Fruit fly (Drosophila melanogaster) whole organism, embryonic: ENCODE data around the gene sob.

Experiments
- Atf6 ChIP-seq: fragments of 200-800 bp; sonication (Bioruptor generic); IDR thresholded peaks from 2 replicates; pipeline ENCODE4 v1.3.6; 2022; ENCODE audit warnings: missing biosample characterization, missing genetic modification characterization
- CG10147 ChIP-seq: fragments of 200-800 bp; sonication (Bioruptor generic); optimal IDR thresholded peaks from 2 replicates; lab custom pipeline; 2019; ENCODE audit warnings: missing biosample characterization, mild to moderate bottlenecking, missing genetic modification characterization, moderate library complexity
- CG10366 ChIP-seq: fragments of 200-800 bp; sonication (Bioruptor generic); IDR thresholded peaks from 2 replicates; pipeline ENCODE4 v1.3.6; 2022; ENCODE audit warnings: missing biosample characterization, missing genetic modification characterization
- CG11247 ChIP-seq: fragments of 200-800 bp; sonication (Bioruptor generic); IDR thresholded peaks from 2 replicates; pipeline ENCODE4 v1.3.6; 2022; ENCODE audit warnings: missing biosample characterization, missing genetic modification characterization
- CG13624 ChIP-seq: fragments of 200-800 bp; sonication (Bioruptor generic); optimal IDR thresholded peaks from 2 replicates; lab custom pipeline; 2016; ENCODE audit warnings: missing biosample characterization, missing genetic modification characterization
- CG13775 ChIP-seq: fragments of 200-800 bp; sonication (Bioruptor generic); optimal IDR thresholded peaks from 3 replicates; lab custom pipeline; 2017; ENCODE audit warnings: missing biosample characterization, mild to moderate bottlenecking, missing genetic modification characterization
- CG14965 ChIP-seq: fragments of 200-800 bp; sonication (Bioruptor generic); optimal IDR thresholded peaks from 2 replicates; lab custom pipeline; 2016; ENCODE audit warnings: missing biosample characterization, missing genetic modification characterization, borderline replicate concordance
- CG16813 ChIP-seq: fragments of 200-800 bp; sonication (Bioruptor generic); IDR thresholded peaks from 3 replicates; pipeline ENCODE4 v1.3.6; 2022; ENCODE audit warnings: missing biosample characterization, missing genetic modification characterization; ENCODE audit not compliant: partially characterized antibody
- CG3065 ChIP-seq: fragments of 200-800 bp; sonication (Bioruptor generic); optimal IDR thresholded peaks from 2 replicates; lab custom pipeline; 2016; ENCODE audit warnings: missing biosample characterization, missing genetic modification characterization
- CG4617 ChIP-seq: fragments of 200-800 bp; sonication (Bioruptor generic); optimal IDR thresholded peaks from 3 replicates; lab custom pipeline; 2016; ENCODE audit warnings: missing biosample characterization, missing genetic modification characterization, borderline replicate concordance
- CG4730 ChIP-seq: fragments of 200-800 bp; sonication (Bioruptor generic); IDR thresholded peaks from 2 replicates; pipeline ENCODE4 v1.3.6; 2022; ENCODE audit warnings: missing biosample characterization, missing genetic modification characterization
- CG6175 ChIP-seq: fragments of 200-800 bp; sonication (Bioruptor generic); IDR thresholded peaks from 3 replicates; pipeline ENCODE4 v1.3.6; 2022; ENCODE audit warnings: missing biosample characterization, missing genetic modification characterization
- CG6765 ChIP-seq: fragments of 200-800 bp; sonication (Bioruptor generic); optimal IDR thresholded peaks from 3 replicates; lab custom pipeline; 2017; ENCODE audit warnings: missing biosample characterization, mild to moderate bottlenecking, missing genetic modification characterization
- CG7357 ChIP-seq: fragments of 200-800 bp; sonication (Bioruptor generic); IDR thresholded peaks from 3 replicates; pipeline ENCODE4 v1.3.6; 2022; ENCODE audit warnings: missing biosample characterization, missing genetic modification characterization
- CG7839 ChIP-seq: fragments of 200-800 bp; sonication (Bioruptor generic); optimal IDR thresholded peaks from 3 replicates; lab custom pipeline; 2018; ENCODE audit warnings: missing biosample characterization, mild to moderate bottlenecking, missing genetic modification characterization, moderate library complexity
- CG9797 ChIP-seq: fragments of 200-800 bp; sonication (Bioruptor generic); optimal IDR thresholded peaks from 3 replicates; lab custom pipeline; 2018; ENCODE audit warnings: missing biosample characterization, mild to moderate bottlenecking, missing genetic modification characterization
- CTCF ChIP-seq: fragments of 200-800 bp; sonication (Bioruptor generic); optimal IDR thresholded peaks from 2 replicates; lab custom pipeline; 2017; ENCODE audit warnings: missing biosample characterization, mild to moderate bottlenecking, missing genetic modification characterization, moderate library complexity
- CoRest ChIP-seq: fragments of 200-800 bp; sonication (Bioruptor generic); optimal IDR thresholded peaks from 3 replicates; lab custom pipeline; 2018; ENCODE audit warnings: missing biosample characterization, mild to moderate bottlenecking, missing genetic modification characterization, moderate library complexity
- D19A ChIP-seq: fragments of 200-800 bp; optimal IDR thresholded peaks from 3 replicates; lab custom pipeline; 2019; ENCODE audit warnings: missing biosample characterization, mild to moderate bottlenecking, missing genetic modification characterization, moderate library complexity
- Doc3 ChIP-seq: fragments of 200-800 bp; sonication (Bioruptor generic); IDR thresholded peaks from 3 replicates; pipeline ENCODE4 v1.3.6; 2022; ENCODE audit warnings: missing biosample characterization, missing genetic modification characterization; ENCODE audit not compliant: partially characterized antibody
- E2f1 ChIP-seq: fragments of 200-800 bp; sonication (Bioruptor generic); IDR thresholded peaks from 2 replicates; pipeline ENCODE4 v1.3.6; 2022; ENCODE audit warnings: missing biosample characterization, missing genetic modification characterization
- ERR ChIP-seq: fragments of 200-800 bp; sonication (Bioruptor generic); optimal IDR thresholded peaks from 2 replicates; lab custom pipeline; 2016; ENCODE audit warnings: missing biosample characterization, missing genetic modification characterization
- Eip74EF ChIP-seq, 2 experiments: fragments of 200-800 bp in 1 of 2; fragments of >200 bp in 1 of 2; sonication (Bioruptor generic) in 1 of 2; optimal IDR thresholded peaks; 2 replicates each; lab custom pipeline; 2017 to 2019; ENCODE audit warnings: missing biosample characterization in 2 of 2, missing genetic modification characterization in 2 of 2, mild to moderate bottlenecking in 1 of 2, moderate library complexity in 1 of 2
- Gug ChIP-seq: fragments of 200-800 bp; sonication (Bioruptor generic); IDR thresholded peaks from 4 replicates; pipeline ENCODE4 v1.3.6; 2022; ENCODE audit warnings: missing biosample characterization, missing genetic modification characterization
- HmgZ ChIP-seq: fragments of 200-800 bp; sonication (Bioruptor generic); optimal IDR thresholded peaks from 2 replicates; lab custom pipeline; 2018; ENCODE audit warnings: missing biosample characterization, mild to moderate bottlenecking, missing genetic modification characterization
- Hmr ChIP-seq: fragments of 200-800 bp; sonication (Bioruptor generic); optimal IDR thresholded peaks from 3 replicates; lab custom pipeline; 2017; ENCODE audit warnings: mild to moderate bottlenecking, missing biosample characterization, missing genetic modification reagents, missing genetic modification characterization
- Mes4 ChIP-seq: fragments of 200-800 bp; sonication (Bioruptor generic); optimal IDR thresholded peaks from 2 replicates; lab custom pipeline; 2016; ENCODE audit warnings: missing biosample characterization, missing genetic modification characterization
- ab ChIP-seq: fragments of 200-800 bp; sonication (Bioruptor generic); optimal IDR thresholded peaks from 2 replicates; lab custom pipeline; 2016; ENCODE audit warnings: missing biosample characterization, missing genetic modification characterization
- amos ChIP-seq: fragments of 200-800 bp; sonication (Bioruptor generic); IDR thresholded peaks from 2 replicates; pipeline ENCODE4 v1.3.6; 2022; ENCODE audit warnings: missing biosample characterization, missing genetic modification characterization; ENCODE audit not compliant: partially characterized antibody
- bowl ChIP-seq: fragments of 200-800 bp; sonication (Bioruptor generic); IDR thresholded peaks from 2 replicates; pipeline ENCODE4 v1.3.6; 2022; ENCODE audit warnings: missing biosample characterization, missing genetic modification characterization
- caup ChIP-seq: fragments of 200-800 bp; sonication (Bioruptor generic); optimal IDR thresholded peaks from 3 replicates; lab custom pipeline; 2017; ENCODE audit warnings: missing biosample characterization, mild to moderate bottlenecking, missing genetic modification characterization, moderate library complexity; ENCODE audit not compliant: severe bottlenecking
- chm ChIP-seq: fragments of 200-800 bp; sonication (Bioruptor generic); IDR thresholded peaks from 2 replicates; pipeline ENCODE4 v1.3.6; 2022; ENCODE audit warnings: missing biosample characterization, missing genetic modification characterization
- gce ChIP-seq: fragments of 200-800 bp; sonication (Bioruptor generic); IDR thresholded peaks from 3 replicates; pipeline ENCODE4 v1.3.6; 2022; ENCODE audit warnings: missing biosample characterization, missing genetic modification characterization
- gem ChIP-seq: fragments of 200-800 bp; sonication (Bioruptor generic); optimal IDR thresholded peaks from 2 replicates; lab custom pipeline; 2019; ENCODE audit warnings: missing biosample characterization, mild to moderate bottlenecking, missing genetic modification characterization, moderate library complexity
- hkb ChIP-seq, 2 experiments: fragments of 200-800 bp in 1 of 2; fragments of >200 bp in 1 of 2; sonication (Bioruptor generic) in 1 of 2; IDR thresholded peaks in 1 of 2; optimal IDR thresholded peaks in 1 of 2; 2 replicates each; pipeline versions ENCODE4 v1.3.6 to Lab custom; 2017 to 2022; ENCODE audit warnings: missing biosample characterization in 1 of 2, missing genetic modification characterization in 1 of 2
- inv ChIP-seq: fragments of 200-800 bp; sonication (Bioruptor generic); IDR thresholded peaks from 2 replicates; pipeline ENCODE4 v1.3.6; 2022; ENCODE audit warnings: missing biosample characterization, missing genetic modification characterization; ENCODE audit not compliant: partially characterized antibody
- mam ChIP-seq: fragments of 200-800 bp; sonication (Bioruptor generic); optimal IDR thresholded peaks from 3 replicates; lab custom pipeline; 2016; ENCODE audit warnings: missing biosample characterization, missing genetic modification characterization
- mirr ChIP-seq: fragments of 200-800 bp; sonication (Bioruptor generic); optimal IDR thresholded peaks from 3 replicates; lab custom pipeline; 2018; ENCODE audit warnings: missing biosample characterization, mild to moderate bottlenecking, missing genetic modification characterization
- otp ChIP-seq: fragments of 200-800 bp; sonication (Bioruptor generic); IDR thresholded peaks from 3 replicates; pipeline ENCODE4, ENCODE4 v1.3.6; 2022; ENCODE audit warnings: missing biosample characterization, missing genetic modification characterization
- pita ChIP-seq: fragments of 200-800 bp; sonication (Bioruptor generic); optimal IDR thresholded peaks from 2 replicates; lab custom pipeline; 2017; ENCODE audit warnings: missing biosample characterization, mild to moderate bottlenecking, missing genetic modification characterization
- rib ChIP-seq: fragments of 200-800 bp; sonication (Bioruptor generic); IDR thresholded peaks from 2 replicates; pipeline ENCODE4 v1.3.6; 2022; ENCODE audit warnings: missing biosample characterization, missing genetic modification characterization
- schlank ChIP-seq: fragments of 200-800 bp; sonication (Bioruptor generic); optimal IDR thresholded peaks from 2 replicates; lab custom pipeline; 2018; ENCODE audit warnings: missing biosample characterization, mild to moderate bottlenecking, missing genetic modification characterization
- sens-2 ChIP-seq: fragments of 200-800 bp; sonication (Bioruptor generic); IDR thresholded peaks from 2 replicates; pipeline ENCODE4 v1.3.6; 2022; ENCODE audit warnings: missing biosample characterization, missing genetic modification characterization
- sisA ChIP-seq: fragments of 200-800 bp; sonication (Bioruptor generic); IDR thresholded peaks from 2 replicates; pipeline ENCODE4 v1.3.6; 2022; ENCODE audit warnings: missing biosample characterization, missing genetic modification characterization
- slou ChIP-seq: fragments of 200-800 bp; sonication (Bioruptor generic); optimal IDR thresholded peaks from 3 replicates; lab custom pipeline; 2016; ENCODE audit warnings: missing biosample characterization, missing genetic modification characterization
- sna ChIP-seq: fragments of 200-800 bp; sonication (Bioruptor generic); IDR thresholded peaks from 2 replicates; pipeline ENCODE4 v1.3.6; 2022; ENCODE audit warnings: missing biosample characterization, missing genetic modification characterization; ENCODE audit not compliant: partially characterized antibody
- stc ChIP-seq: fragments of 200-800 bp; sonication (Bioruptor generic); IDR thresholded peaks from 2 replicates; pipeline ENCODE4 v1.3.6; 2022; ENCODE audit warnings: missing biosample characterization, missing genetic modification characterization
- stwl ChIP-seq: fragments of 200-800 bp; sonication (Bioruptor generic); optimal IDR thresholded peaks from 3 replicates; lab custom pipeline; 2018; ENCODE audit warnings: missing biosample characterization, mild to moderate bottlenecking, missing genetic modification characterization, moderate library complexity
- twi ChIP-seq: fragments of 200-800 bp; optimal IDR thresholded peaks from 2 replicates; lab custom pipeline; 2019; ENCODE audit warnings: missing biosample characterization, mild to moderate bottlenecking, missing genetic modification characterization, moderate library complexity
- usp ChIP-seq: fragments of >200 bp; optimal IDR thresholded peaks from 2 replicates; lab custom pipeline; 2017; ENCODE audit warnings: missing biosample characterization, missing genetic modification characterization
- wdn ChIP-seq: fragments of 200-800 bp; sonication (Bioruptor generic); IDR thresholded peaks from 2 replicates; pipeline ENCODE4 v1.3.6; 2022; ENCODE audit warnings: missing biosample characterization, missing genetic modification characterization

sob gene

DNA sequence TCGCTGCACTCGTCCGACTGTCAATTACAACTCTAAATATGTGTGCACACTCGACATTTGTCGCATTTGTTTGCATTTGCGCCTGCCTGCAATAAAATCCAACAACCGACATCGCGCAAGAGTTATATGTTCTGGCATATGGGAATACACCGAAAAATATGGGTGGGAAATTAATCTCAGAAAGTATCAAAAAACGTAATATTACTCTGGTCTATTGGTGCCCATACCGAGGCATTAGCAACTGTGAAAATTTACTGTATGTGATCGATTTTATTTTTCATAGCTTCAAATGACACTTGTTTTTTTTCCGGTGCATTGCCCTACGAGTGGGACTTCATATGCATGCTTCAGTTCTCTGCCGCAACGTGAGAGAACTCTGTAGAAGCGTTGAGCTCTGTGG lies 6.7 kb downstream of the sob start (continued):
- 0 out of 3 replicates have a peak, but pooled peaks have one; percentile 38 for TF ChIP-seq CG6175
- TF ChIP-seq stwl (tag; lab: Kevin White, UChicago) = no peak
- peak; percentile 76 for TF ChIP-seq CG3065 (GFP tag; lab: Kevin White, UChicago)
- TF ChIP-seq CG7839 = peak; percentile 85
- TF ChIP-seq ERR = peak; percentile 63
- no peak for TF ChIP-seq mirr
- TF ChIP-seq otp (GFP tag; lab: Robert Waterston, UW) = peak; percentile 80; the same call in 2 of the 3 replicates
- peak; percentile 3 for TF ChIP-seq mam
- peak; percentile 80 for TF ChIP-seq twi (tag; lab: Kevin White, UChicago)
- TF ChIP-seq CG14965 = no peak
- no peak for TF ChIP-seq slou
- TF ChIP-seq Eip74EF (GFP tag; optimal IDR thresholded peaks at IDR 0.05; lab: Kevin White, UChicago) = peak in 1 of 2 experiments; percentile 41
- TF ChIP-seq chm (GFP tag; lab: Robert Waterston, UW) = peak; percentile 95
- TF ChIP-seq pita (GFP tag; lab: Kevin White, UChicago) = no peak
- TF ChIP-seq rib (GFP tag; lab: Robert Waterston, UW) = no peak
- TF ChIP-seq inv (GFP tag; lab: Robert Waterston, UW) = no peak
- TF ChIP-seq Gug (GFP tag; lab: Robert Waterston, UW) = peak; percentile 78; the same call in 3 of the 4 replicates
- no peak for TF ChIP-seq Doc3 (GFP tag; lab: Robert Waterston, UW)
- no peak for TF ChIP-seq schlank (tag; lab: Kevin White, UChicago)
- TF ChIP-seq amos = no peak
- TF ChIP-seq caup (GFP tag; lab: Kevin White, UChicago) = peak; percentile 22
- no peak for TF ChIP-seq bowl (GFP tag; lab: Robert Waterston, UW)
- no peak for TF ChIP-seq CG9797
- TF ChIP-seq HmgZ (tag; lab: Kevin White, UChicago) = peak; percentile 31
- TF ChIP-seq Mes4 = peak; percentile 76
- no peak for TF ChIP-seq CG11247 (GFP tag; lab: Robert Waterston, UW)
- no peak for TF ChIP-seq CG16813 (GFP tag; lab: Robert Waterston, UW)
- no peak for TF ChIP-seq CG10147 (GFP tag; lab: Kevin White, UChicago)
- TF ChIP-seq CG4617 (GFP tag; lab: Kevin White, UChicago) = no peak
- TF ChIP-seq CG6765 = no peak
- no peak for TF ChIP-seq sna
- peak; percentile 81 for TF ChIP-seq CG10366
- no peak for TF ChIP-seq usp (GFP tag; lab: Kevin White, UChicago)
- peak; percentile 80 for TF ChIP-seq CoRest
- TF ChIP-seq stc = peak; percentile 74
- TF ChIP-seq CTCF (GFP tag; lab: Kevin White, UChicago) = no peak
- peak; percentile 85 for TF ChIP-seq gce (GFP tag; lab: Robert Waterston, UW)
- TF ChIP-seq CG4730 = peak; percentile 83
- peak; percentile 18 for TF ChIP-seq CG13624 (GFP tag; lab: Kevin White, UChicago)
- TF ChIP-seq sisA (GFP tag; lab: Robert Waterston, UW) = peak; percentile 90
- TF ChIP-seq gem = peak; percentile 88
- peak; percentile 32 for TF ChIP-seq ab (GFP tag; lab: Kevin White, UChicago)
- peak; percentile 63; the same call in 1 of the 2 replicates for TF ChIP-seq E2f1 (GFP tag; lab: Robert Waterston, UW)
- peak; percentile 77 for TF ChIP-seq sens-2 (GFP tag; lab: Robert Waterston, UW)
- no peak for TF ChIP-seq Hmr
- TF ChIP-seq Atf6 (GFP tag; lab: Robert Waterston, UW) = no peak
- TF ChIP-seq hkb (optimal IDR thresholded peaks at IDR 0.05; lab: Kevin White, UChicago) = no peak
- TF ChIP-seq hkb (GFP tag; IDR thresholded peaks at IDR 0.05; lab: Robert Waterston, UW) = peak; percentile 80
- peak; percentile 79 for TF ChIP-seq D19A (tag; lab: Kevin White, UChicago)
- peak; percentile 72 for TF ChIP-seq CG13775 (GFP tag; lab: Kevin White, UChicago)
- peak; percentile 58; the same call in 1 of the 3 replicates for TF ChIP-seq CG7357 (GFP tag; lab: Robert Waterston, UW)
- TF ChIP-seq wdn = 0 out of 2 replicates have a peak, but pooled peaks have one; percentile 42
